Worm (Caenorhabditis elegans) whole organism, early embryonic: ENCODE results near the gene F37C4.6.
"Not testable (repeated sequence)": the region's sequence is repeated elsewhere in the genome, so short reads cannot be mapped to it uniquely, and the experiment has no call there.

Experiments
- B0310.2 ChIP-seq: sonication (generic microtip); optimal IDR thresholded peaks from 2 replicates; lab custom pipeline; 2016; ENCODE audit warnings: mild to moderate bottlenecking, missing genetic modification characterization, missing compliant biosample characterization
- F13C5.2 ChIP-seq: sonication (generic microtip); optimal IDR thresholded peaks from 2 replicates; lab custom pipeline; 2017; ENCODE audit warnings: mild to moderate bottlenecking, missing genetic modification characterization, inconsistent platforms, missing compliant biosample characterization
- aly-1 ChIP-seq: sonication (generic microtip); optimal IDR thresholded peaks from 2 replicates; lab custom pipeline; 2016; ENCODE audit warnings: missing genetic modification characterization, missing compliant biosample characterization
- ama-1 ChIP-seq: fragments of 150-350 bp; optimal IDR thresholded peaks from 2 replicates; lab custom pipeline; 2014
- ceh-13 ChIP-seq: fragments of 200-800 bp; sonication (Bioruptor generic); optimal IDR thresholded peaks from 2 replicates; lab custom pipeline; 2018; ENCODE audit warnings: mild to moderate bottlenecking, missing genetic modification characterization, missing compliant biosample characterization
- ceh-36 ChIP-seq: sonication (generic microtip); optimal IDR thresholded peaks from 2 replicates; lab custom pipeline; 2016; ENCODE audit warnings: missing genetic modification characterization, inconsistent platforms, missing compliant biosample characterization
- ets-7 ChIP-seq: sonication (generic microtip); optimal IDR thresholded peaks from 2 replicates; lab custom pipeline; 2016; ENCODE audit warnings: missing genotype, missing genetic modification characterization, missing compliant biosample characterization
- flt-1 ChIP-seq: fragments of 200-800 bp; sonication (Bioruptor generic); IDR thresholded peaks from 2 replicates; pipeline ENCODE4 v1.3.6; 2022; ENCODE audit warnings: missing genetic modification characterization, missing compliant biosample characterization
- hmbx-1 ChIP-seq: sonication (generic microtip); optimal IDR thresholded peaks from 2 replicates; lab custom pipeline; 2016; ENCODE audit warnings: mild to moderate bottlenecking, missing genetic modification characterization, missing compliant biosample characterization
- hmg-4 ChIP-seq: fragments of 200-800 bp; sonication (Bioruptor generic); optimal IDR thresholded peaks from 2 replicates; lab custom pipeline; 2018; ENCODE audit warnings: mild to moderate bottlenecking, missing genetic modification characterization, missing compliant biosample characterization
- hnd-1 ChIP-seq: sonication (generic microtip); optimal IDR thresholded peaks from 2 replicates; lab custom pipeline; 2016; ENCODE audit warnings: missing genetic modification characterization, missing compliant biosample characterization
- pes-1 ChIP-seq: fragments of 200-800 bp; sonication (Bioruptor generic); IDR thresholded peaks from 2 replicates; pipeline ENCODE4 v1.3.6; 2022; ENCODE audit warnings: missing genetic modification reagents, missing genetic modification characterization, missing compliant biosample characterization
- scrt-1 ChIP-seq: fragments of 200-800 bp; sonication (Bioruptor generic); IDR thresholded peaks from 2 replicates; pipeline ENCODE4 v1.3.6; 2022; ENCODE audit warnings: missing genetic modification characterization, missing compliant biosample characterization
- sea-1 ChIP-seq: fragments of 200-800 bp; sonication (Bioruptor generic); conservative IDR thresholded peaks from 2 replicates; pipeline ENCODE4 v1.3.6; 2022; ENCODE audit warnings: missing genetic modification characterization, missing compliant biosample characterization
- tbx-11 ChIP-seq: fragments of 200-800 bp; sonication (Bioruptor generic); IDR thresholded peaks from 2 replicates; pipeline ENCODE4 v1.3.6; 2022; ENCODE audit warnings: missing genetic modification characterization, missing compliant biosample characterization
- tbx-37 ChIP-seq: fragments of 200-800 bp; sonication (Bioruptor generic); conservative IDR thresholded peaks from 2 replicates; pipeline ENCODE4 v1.3.6; 2022; ENCODE audit warnings: missing genetic modification reagents, missing genetic modification characterization, missing compliant biosample characterization
- tra-4 ChIP-seq: sonication (generic microtip); optimal IDR thresholded peaks from 2 replicates; lab custom pipeline; 2017; ENCODE audit warnings: missing genetic modification characterization, missing compliant biosample characterization

F37C4.6 gene

ce11 chrIV:3914462-3914861 is 36.3 kb upstream of the F37C4.6 start, which contains the start of gene F56D6.19:
F56D6.19 (plus strand) TSS chrIV:3914762.
- no peak for TF ChIP-seq ceh-36 (tag; lab: Kevin White, UChicago)
- TF ChIP-seq tra-4 (tag; lab: Kevin White, UChicago) = no peak
- no peak for TF ChIP-seq hmg-4 (GFP tag; lab: Kevin White, UChicago)
- no peak for TF ChIP-seq flt-1 (GFP tag; lab: Robert Waterston, UW)
- TF ChIP-seq tbx-11 (GFP tag; lab: Robert Waterston, UW) = no peak
- TF ChIP-seq B0310.2 (tag; lab: Kevin White, UChicago) = no peak
- TF ChIP-seq hnd-1 (tag; lab: Kevin White, UChicago) = no peak
- no peak for TF ChIP-seq tbx-37
- TF ChIP-seq ets-7 (tag; lab: Kevin White, UChicago) = no peak
- TF ChIP-seq F13C5.2 (tag; lab: Kevin White, UChicago) = no peak
- no peak for TF ChIP-seq hmbx-1 (tag; lab: Kevin White, UChicago)
- no peak for TF ChIP-seq pes-1 (GFP tag; lab: Robert Waterston, UW)
- no peak for TF ChIP-seq scrt-1 (GFP tag; lab: Robert Waterston, UW)
- TF ChIP-seq ama-1 = no peak
- TF ChIP-seq ceh-13 = no peak
- TF ChIP-seq sea-1 (GFP tag; lab: Robert Waterston, UW) = no peak
- no peak for TF ChIP-seq aly-1

ce11 chrIV:3912598-3912997 is 34.5 kb upstream of the F37C4.6 start, which contains the start of gene F56D6.20:
F56D6.20 (plus strand) TSS chrIV:3912898.
- no peak for TF ChIP-seq ets-7 (tag; lab: Kevin White, UChicago)
- no peak for TF ChIP-seq aly-1
- TF ChIP-seq sea-1 (GFP tag; lab: Robert Waterston, UW) = no peak
- TF ChIP-seq ceh-36 (tag; lab: Kevin White, UChicago) = no peak
- no peak for TF ChIP-seq scrt-1 (GFP tag; lab: Robert Waterston, UW)

- not testable (repeated sequence) for TF ChIP-seq hnd-1, F13C5.2, hmbx-1 (tag; lab: Kevin White, UChicago)
Observed at ce11 chrIV:3911848-3912247, 33.7 kb upstream of the F37C4.6 start, which contains the start of gene F56D6.18. F56D6.18 (minus strand) TSS chrIV:3911948.

- TF ChIP-seq F13C5.2 (tag; lab: Kevin White, UChicago) (no peak), scrt-1 (GFP tag; lab: Robert Waterston, UW) (no peak), B0310.2 (tag; lab: Kevin White, UChicago) (no peak), aly-1 (no peak), ets-7 (tag; lab: Kevin White, UChicago) (no peak), tbx-11 (GFP tag; lab: Robert Waterston, UW) (no peak), ama-1 (no peak), sea-1 (GFP tag; lab: Robert Waterston, UW) (no peak), hnd-1 (tag; lab: Kevin White, UChicago) (no peak), hmg-4 (GFP tag; lab: Kevin White, UChicago) (no peak)
Observed at ce11 chrIV:3909114-3909513, 31.0 kb upstream of the F37C4.6 start, which contains the start of gene F56D6.13. F56D6.13 (plus strand) TSS chrIV:3909414.

ce11 chrIV:3907506-3908188 is 29.5 kb upstream of the F37C4.6 start, which contains the start of the genes F56D6.22 and F56D6.12:
F56D6.22 (minus strand) TSS chrIV:3907606.
F56D6.12 (plus strand) TSS chrIV:3908138.
- TF ChIP-seq flt-1 (GFP tag; lab: Robert Waterston, UW) (no peak), sea-1 (GFP tag; lab: Robert Waterston, UW) (no peak), tbx-11 (GFP tag; lab: Robert Waterston, UW) (no peak), aly-1 (no peak), ama-1 (no peak), pes-1 (GFP tag; lab: Robert Waterston, UW) (no peak), tra-4 (tag; lab: Kevin White, UChicago) (no peak), ceh-36 (tag; lab: Kevin White, UChicago) (no peak), B0310.2 (tag; lab: Kevin White, UChicago) (no peak), hmbx-1 (tag; lab: Kevin White, UChicago) (no peak)

- no peak for TF ChIP-seq tra-4 (tag; lab: Kevin White, UChicago)
- no peak for TF ChIP-seq tbx-37
- no peak for TF ChIP-seq hmbx-1 (tag; lab: Kevin White, UChicago)
- no peak for TF ChIP-seq aly-1
- no peak for TF ChIP-seq pes-1 (GFP tag; lab: Robert Waterston, UW)
- no peak for TF ChIP-seq ceh-13
- TF ChIP-seq hmg-4 (GFP tag; lab: Kevin White, UChicago) = no peak
- TF ChIP-seq flt-1 (GFP tag; lab: Robert Waterston, UW) = no peak
- TF ChIP-seq B0310.2 (tag; lab: Kevin White, UChicago) = no peak
- TF ChIP-seq ama-1 = no peak
- TF ChIP-seq hnd-1 (tag; lab: Kevin White, UChicago) = no peak
- no peak for TF ChIP-seq ceh-36 (tag; lab: Kevin White, UChicago)
- TF ChIP-seq F13C5.2 (tag; lab: Kevin White, UChicago) = no peak
- TF ChIP-seq tbx-11 (GFP tag; lab: Robert Waterston, UW) = no peak
- TF ChIP-seq scrt-1 (GFP tag; lab: Robert Waterston, UW) = no peak
- no peak for TF ChIP-seq sea-1 (GFP tag; lab: Robert Waterston, UW)
- TF ChIP-seq ets-7 (tag; lab: Kevin White, UChicago) = no peak
Observed at ce11 chrIV:3906393-3906792, 28.3 kb upstream of the F37C4.6 start, which contains the start of gene F56D6.11. F56D6.11 (minus strand) TSS chrIV:3906493.

- TF ChIP-seq B0310.2 (tag; lab: Kevin White, UChicago) (no peak), F13C5.2 (tag; lab: Kevin White, UChicago) (no peak), scrt-1 (GFP tag; lab: Robert Waterston, UW) (no peak), sea-1 (GFP tag; lab: Robert Waterston, UW) (no peak), flt-1 (GFP tag; lab: Robert Waterston, UW) (no peak), ceh-13 (no peak), aly-1 (no peak), pes-1 (GFP tag; lab: Robert Waterston, UW) (no peak), hnd-1 (tag; lab: Kevin White, UChicago) (no peak), ets-7 (tag; lab: Kevin White, UChicago) (no peak)
Observed at ce11 chrIV:3904620-3905019, 26.5 kb upstream of the F37C4.6 start, which contains the start of gene F56D6.21. F56D6.21 (plus strand) TSS chrIV:3904920.
